Worm (Caenorhabditis elegans): ENCODE data around the gene ceph-41.

DNA sequence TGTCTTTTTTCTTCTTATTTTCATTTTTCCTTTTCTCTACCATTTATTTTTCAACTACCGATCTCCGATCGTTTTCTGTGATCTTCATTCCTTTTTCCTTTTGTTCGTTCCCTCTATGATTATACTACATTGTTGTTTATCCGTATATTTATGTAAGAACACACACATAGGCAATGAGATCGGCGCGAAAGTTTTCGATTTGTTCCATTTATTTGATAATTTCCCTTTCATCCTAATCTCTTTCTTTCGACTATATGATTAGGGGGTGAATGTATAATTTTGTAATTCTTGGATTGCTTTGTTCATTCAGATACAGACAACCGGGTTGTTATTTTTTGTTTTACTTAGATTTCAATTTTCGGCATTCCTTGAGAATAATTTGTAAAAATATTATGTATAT is 46.6 kb downstream of the ceph-41 start:
- no peak for TF ChIP-seq ces-1 (GFP tag; optimal IDR thresholded peaks at IDR 0.05)
- TF ChIP-seq elt-3 (tag; optimal IDR thresholded peaks at IDR 0.05) = no peak
- peak; percentile 83 for TF ChIP-seq blmp-1 (tag; optimal IDR thresholded peaks at IDR 0.05)
- TF ChIP-seq ztf-11 (tag; optimal IDR thresholded peaks at IDR 0.05) = no peak
- TF ChIP-seq lsy-2 (tag; optimal IDR thresholded peaks at IDR 0.05) = no peak
- TF ChIP-seq nhr-28 (tag; optimal IDR thresholded peaks at IDR 0.05) = no peak
- no peak for TF ChIP-seq ceh-39 (tag; optimal IDR thresholded peaks at IDR 0.05)
- TF ChIP-seq bed-3 (GFP tag; optimal IDR thresholded peaks at IDR 0.05) = no peak
- TF ChIP-seq unc-120 (tag; optimal IDR thresholded peaks at IDR 0.05; ENCODE audit: poor library complexity, severe bottlenecking) = no peak
- TF ChIP-seq zip-8 (tag; optimal IDR thresholded peaks at IDR 0.05) = no peak
- no peak for TF ChIP-seq pha-4 (tag; optimal IDR thresholded peaks at IDR 0.05)

Measured in whole organism, mixed stage, embryonic.